Worm (Caenorhabditis elegans) whole organism, L1 larva: Measurements from ENCODE around the gene F35G2.5.

ENCODE experiments used
- C16A3.4 ChIP-seq: fragments of 150-350 bp; optimal IDR thresholded peaks from 2 replicates; lab custom pipeline; 2014; ENCODE audit warnings: missing biosample characterization, missing genetic modification characterization
- F16B12.6 ChIP-seq: fragments of 150-350 bp; optimal IDR thresholded peaks from 2 replicates; lab custom pipeline; 2014; ENCODE audit warnings: missing biosample characterization, missing genetic modification characterization
- blmp-1 ChIP-seq: fragments of 150-350 bp; optimal IDR thresholded peaks from 2 replicates; lab custom pipeline; 2014; ENCODE audit warnings: missing biosample characterization, missing genetic modification characterization
- efl-3 ChIP-seq: fragments of 200-800 bp; sonication (Bioruptor generic); optimal IDR thresholded peaks from 2 replicates; lab custom pipeline; 2018; ENCODE audit warnings: mild to moderate bottlenecking, missing genetic modification characterization, missing compliant biosample characterization
- elt-3 ChIP-seq, 6 experiments: fragments of 150-350 bp in 1 of 6; sonication (generic microtip); optimal IDR thresholded peaks; 2 replicates each; lab custom pipeline; 2017 to 2018; ENCODE audit warnings: missing biosample characterization in 6 of 6, missing genetic modification characterization in 6 of 6, inconsistent platforms in 1 of 6
- isw-1 ChIP-seq: fragments of 200-800 bp; sonication (Bioruptor generic); IDR thresholded peaks from 2 replicates; pipeline ENCODE4 v1.3.6; 2022; ENCODE audit warnings: missing genetic modification characterization, missing compliant biosample characterization
- mab-9 ChIP-seq: fragments of 200-800 bp; sonication (Bioruptor generic); IDR thresholded peaks from 2 replicates; pipeline ENCODE4 v1.3.6; 2022; ENCODE audit warnings: missing genetic modification reagents, missing genetic modification characterization, missing compliant biosample characterization
- nhr-12 ChIP-seq: sonication (generic microtip); optimal IDR thresholded peaks from 2 replicates; lab custom pipeline; 2017; ENCODE audit warnings: missing biosample characterization, missing genetic modification characterization
- nhr-71 ChIP-seq: sonication (generic microtip); optimal IDR thresholded peaks from 2 replicates; lab custom pipeline; 2016; ENCODE audit warnings: mild to moderate bottlenecking, missing genetic modification characterization, moderate library complexity, missing compliant biosample characterization
- nhr-77 ChIP-seq: fragments of 150-350 bp; optimal IDR thresholded peaks from 2 replicates; lab custom pipeline; 2014; ENCODE audit warnings: missing biosample characterization, missing genetic modification characterization
- pqm-1 ChIP-seq: sonication (generic microtip); optimal IDR thresholded peaks from 3 replicates; lab custom pipeline; 2017; ENCODE audit warnings: missing biosample characterization, missing genetic modification characterization
- unc-98 ChIP-seq: fragments of 200-800 bp; sonication (Bioruptor generic); IDR thresholded peaks from 2 replicates; pipeline ENCODE4 v1.3.6; 2022; ENCODE audit warnings: missing genetic modification characterization, missing compliant biosample characterization
- ztf-11 ChIP-seq, 2 experiments: sonication (generic microtip); optimal IDR thresholded peaks; 2 replicates each; lab custom pipeline; 2016 to 2017; ENCODE audit warnings: missing genetic modification characterization in 2 of 2, missing biosample characterization in 1 of 2, missing compliant biosample characterization in 1 of 2

ce11 chrIV:12207873-12208272, 11.5 kb upstream of the F35G2.5 start:
- TF ChIP-seq pqm-1 (tag; lab: Kevin White, UChicago) (no peak), ztf-11 (tag; optimal IDR thresholded peaks at IDR 0.05; lab: Kevin White, UChicago) (no peak), elt-3 (tag; optimal IDR thresholded peaks at IDR 0.05; lab: Kevin White, UChicago) (no peak), unc-98 (GFP tag; lab: Robert Waterston, UW) (no peak), nhr-12 (tag; lab: Kevin White, UChicago) (no peak), efl-3 (GFP tag; lab: Kevin White, UChicago) (no peak), isw-1 (no peak), nhr-77 (tag; lab: Kevin White, UChicago) (no peak), blmp-1 (tag; lab: Kevin White, UChicago) (no peak), nhr-71 (tag; lab: Kevin White, UChicago) (no peak), F16B12.6 (tag; lab: Kevin White, UChicago) (no peak), C16A3.4 (tag; lab: Kevin White, UChicago) (no peak), mab-9 (no peak)
